Worm (Caenorhabditis elegans) whole organism, late embryonic: ENCODE results near the gene C17B7.12.

Experiments
- C38D4.7 ChIP-seq: fragments of 200-800 bp; sonication (Bioruptor generic); optimal IDR thresholded peaks from 2 replicates; lab custom pipeline; 2018; ENCODE audit warnings: mild to moderate bottlenecking, missing genetic modification characterization, moderate library complexity, missing compliant biosample characterization
- K02D7.2 ChIP-seq: sonication (generic microtip); optimal IDR thresholded peaks from 2 replicates; lab custom pipeline; 2017; ENCODE audit warnings: mild to moderate bottlenecking, missing genetic modification characterization, missing compliant biosample characterization
- Y22D7AL.16 ChIP-seq: sonication (generic microtip); optimal IDR thresholded peaks from 2 replicates; lab custom pipeline; 2016; ENCODE audit warnings: missing genetic modification characterization, missing compliant biosample characterization
- ama-1 ChIP-seq: fragments of 150-350 bp; optimal IDR thresholded peaks from 2 replicates; lab custom pipeline; 2014
- ceh-14 ChIP-seq: sonication (generic microtip); optimal IDR thresholded peaks from 2 replicates; lab custom pipeline; 2016; ENCODE audit warnings: missing genotype, missing genetic modification characterization, missing compliant biosample characterization
- ceh-18 ChIP-seq: sonication (generic microtip); optimal IDR thresholded peaks from 2 replicates; lab custom pipeline; 2016; ENCODE audit warnings: missing genetic modification characterization, missing compliant biosample characterization
- ceh-19 ChIP-seq: fragments of 200-800 bp; sonication (Bioruptor generic); optimal IDR thresholded peaks from 2 replicates; lab custom pipeline; 2018; ENCODE audit warnings: mild to moderate bottlenecking, missing genetic modification characterization, missing compliant biosample characterization
- ceh-2 ChIP-seq: sonication (generic microtip); optimal IDR thresholded peaks from 2 replicates; lab custom pipeline; 2016; ENCODE audit warnings: missing genotype, missing genetic modification characterization, missing compliant biosample characterization
- ceh-22 ChIP-seq: sonication (generic microtip); optimal IDR thresholded peaks from 2 replicates; lab custom pipeline; 2017; ENCODE audit warnings: missing biosample characterization, missing genetic modification characterization
- ceh-24 ChIP-seq: sonication (generic microtip); optimal IDR thresholded peaks from 2 replicates; lab custom pipeline; 2016; ENCODE audit warnings: mild to moderate bottlenecking, missing genetic modification characterization, missing compliant biosample characterization
- ceh-30 ChIP-seq: fragments of 150-350 bp; optimal IDR thresholded peaks from 2 replicates; lab custom pipeline; 2014; ENCODE audit warnings: missing biosample characterization, missing genetic modification characterization
- ceh-45 ChIP-seq: fragments of 200-800 bp; sonication (Bioruptor generic); IDR thresholded peaks from 2 replicates; pipeline ENCODE4 v1.3.6; 2022; ENCODE audit warnings: missing genetic modification reagents, missing genetic modification characterization, missing compliant biosample characterization
- ceh-6 ChIP-seq: fragments of 200-800 bp; sonication (Bioruptor generic); optimal IDR thresholded peaks from 2 replicates; lab custom pipeline; 2018; ENCODE audit warnings: mild to moderate bottlenecking, missing genetic modification characterization, missing compliant biosample characterization
- ceh-9 ChIP-seq: sonication (generic microtip); optimal IDR thresholded peaks from 2 replicates; lab custom pipeline; 2016; ENCODE audit warnings: mild to moderate bottlenecking, missing genetic modification characterization, inconsistent platforms, missing compliant biosample characterization
- che-1 ChIP-seq: sonication (generic microtip); optimal IDR thresholded peaks from 2 replicates; lab custom pipeline; 2016; ENCODE audit warnings: mild to moderate bottlenecking, missing genetic modification characterization, missing compliant biosample characterization
- dmd-4 ChIP-seq: sonication (generic microtip); optimal IDR thresholded peaks from 2 replicates; lab custom pipeline; 2016; ENCODE audit warnings: borderline replicate concordance, missing genetic modification characterization, missing compliant biosample characterization
- dve-1 ChIP-seq: sonication (generic microtip); optimal IDR thresholded peaks from 2 replicates; lab custom pipeline; 2017; ENCODE audit warnings: antibody characterized with exemption, mild to moderate bottlenecking, missing genetic modification characterization, missing compliant biosample characterization
- ets-4 ChIP-seq: sonication (generic microtip); optimal IDR thresholded peaks from 2 replicates; lab custom pipeline; 2016; ENCODE audit warnings: missing genetic modification characterization, missing compliant biosample characterization
- fkh-10 ChIP-seq: fragments of 150-350 bp; optimal IDR thresholded peaks from 2 replicates; lab custom pipeline; 2014; ENCODE audit warnings: missing biosample characterization, missing genetic modification reagents, missing genetic modification characterization
- gmeb-2 ChIP-seq: sonication (generic microtip); optimal IDR thresholded peaks from 2 replicates; lab custom pipeline; 2016; ENCODE audit warnings: missing genetic modification characterization, inconsistent platforms, missing compliant biosample characterization
- hlh-13 ChIP-seq: fragments of 200-800 bp; sonication (Bioruptor generic); optimal IDR thresholded peaks from 2 replicates; lab custom pipeline; 2018; ENCODE audit warnings: mild to moderate bottlenecking, missing genetic modification characterization, missing compliant biosample characterization
- hlh-15 ChIP-seq: sonication (generic microtip); optimal IDR thresholded peaks from 2 replicates; lab custom pipeline; 2016; ENCODE audit warnings: missing genetic modification characterization, missing compliant biosample characterization
- hlh-6 ChIP-seq: sonication (generic microtip); optimal IDR thresholded peaks from 2 replicates; lab custom pipeline; 2016; ENCODE audit warnings: missing genotype, missing genetic modification characterization, missing compliant biosample characterization
- hlh-8 ChIP-seq: sonication (generic microtip); optimal IDR thresholded peaks from 2 replicates; lab custom pipeline; 2016; ENCODE audit warnings: missing genotype, missing genetic modification characterization, missing compliant biosample characterization
- lin-11 ChIP-seq: fragments of 200-800 bp; sonication (Bioruptor generic); optimal IDR thresholded peaks from 2 replicates; lab custom pipeline; 2018; ENCODE audit warnings: mild to moderate bottlenecking, missing genetic modification characterization, missing compliant biosample characterization
- mec-3 ChIP-seq: sonication (generic microtip); optimal IDR thresholded peaks from 2 replicates; lab custom pipeline; 2016; ENCODE audit warnings: borderline replicate concordance, missing genetic modification characterization, missing compliant biosample characterization
- nfya-1 ChIP-seq: sonication (generic microtip); optimal IDR thresholded peaks from 2 replicates; lab custom pipeline; 2017; ENCODE audit warnings: missing genetic modification characterization, mild to moderate bottlenecking, missing compliant biosample characterization, antibody characterized with exemption, moderate library complexity
- nhr-11 ChIP-seq: fragments of 150-350 bp; optimal IDR thresholded peaks from 2 replicates; lab custom pipeline; 2014; ENCODE audit warnings: missing biosample characterization, missing genetic modification characterization
- nhr-232 ChIP-seq: sonication (generic microtip); optimal IDR thresholded peaks from 2 replicates; lab custom pipeline; 2016; ENCODE audit warnings: missing genetic modification characterization, missing compliant biosample characterization
- pax-1 ChIP-seq: fragments of 150-350 bp; optimal IDR thresholded peaks from 2 replicates; lab custom pipeline; 2014; ENCODE audit warnings: missing biosample characterization, missing genetic modification characterization
- pha-4 ChIP-seq: fragments of 150-350 bp; optimal IDR thresholded peaks from 2 replicates; lab custom pipeline; 2018; ENCODE audit warnings: missing biosample characterization, missing genetic modification reagents, missing genetic modification characterization
- pqm-1 ChIP-seq: sonication (generic microtip); optimal IDR thresholded peaks from 2 replicates; lab custom pipeline; 2016; ENCODE audit warnings: missing genetic modification characterization, missing compliant biosample characterization
- pros-1 ChIP-seq: fragments of 150-350 bp; optimal IDR thresholded peaks from 2 replicates; lab custom pipeline; 2014; ENCODE audit warnings: missing biosample characterization, missing genetic modification reagents, missing genetic modification characterization
- ref-2 ChIP-seq: sonication (generic microtip); optimal IDR thresholded peaks from 2 replicates; lab custom pipeline; 2016; ENCODE audit warnings: missing genetic modification characterization, missing compliant biosample characterization
- sox-4 ChIP-seq: sonication (generic microtip); optimal IDR thresholded peaks from 2 replicates; lab custom pipeline; 2017; ENCODE audit warnings: mild to moderate bottlenecking, missing genetic modification characterization, inconsistent platforms, missing compliant biosample characterization
- unc-42 ChIP-seq: sonication (generic microtip); optimal IDR thresholded peaks from 2 replicates; lab custom pipeline; 2016; ENCODE audit warnings: missing genotype, missing genetic modification characterization, missing compliant biosample characterization
- unc-86 ChIP-seq: sonication (generic microtip); optimal IDR thresholded peaks from 2 replicates; lab custom pipeline; 2016; ENCODE audit warnings: missing genetic modification characterization, missing compliant biosample characterization

Gene C17B7.12

DNA sequence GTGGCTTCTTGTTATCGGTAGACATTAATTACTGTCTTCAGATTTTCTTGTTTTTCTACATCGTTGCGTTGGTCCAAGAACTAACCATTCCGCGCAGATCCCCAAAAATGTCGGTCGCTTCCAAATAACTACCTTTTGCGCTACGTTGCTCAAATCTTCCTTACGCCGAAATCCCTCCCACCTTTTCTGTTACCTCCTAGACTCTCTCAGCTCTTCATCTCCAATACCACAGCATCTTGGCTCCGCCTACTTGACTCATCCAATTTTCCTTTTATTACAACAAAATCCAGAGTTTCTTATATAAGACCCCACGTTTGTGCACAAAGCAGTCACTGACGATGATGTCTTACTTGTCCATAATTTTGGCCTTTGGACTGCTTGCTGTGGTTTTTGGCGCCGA is at the start of gene C17B7.12:
Gene C17B7.12 (plus strand): TSS at position 301 of the 400 bp plus-strand sequence.
- TF ChIP-seq hlh-6 (tag; lab: Kevin White, UChicago), result no peak
- TF ChIP-seq Y22D7AL.16, result no peak
- TF ChIP-seq dmd-4, result no peak
- no peak for TF ChIP-seq dve-1
- no peak for TF ChIP-seq nfya-1 (tag; lab: Kevin White, UChicago)
- TF ChIP-seq ceh-30 (tag; lab: Kevin White, UChicago), result no peak
- TF ChIP-seq unc-42, result no peak
- TF ChIP-seq lin-11 (tag; lab: Kevin White, UChicago), result no peak
- TF ChIP-seq ets-4 (tag; lab: Kevin White, UChicago), result no peak
- no peak for TF ChIP-seq pros-1 (tag; lab: Kevin White, UChicago)
- TF ChIP-seq ceh-18 (tag; lab: Kevin White, UChicago), result no peak
- no peak for TF ChIP-seq mec-3 (tag; lab: Kevin White, UChicago)
- no peak for TF ChIP-seq ceh-24 (tag; lab: Kevin White, UChicago)

DNA sequence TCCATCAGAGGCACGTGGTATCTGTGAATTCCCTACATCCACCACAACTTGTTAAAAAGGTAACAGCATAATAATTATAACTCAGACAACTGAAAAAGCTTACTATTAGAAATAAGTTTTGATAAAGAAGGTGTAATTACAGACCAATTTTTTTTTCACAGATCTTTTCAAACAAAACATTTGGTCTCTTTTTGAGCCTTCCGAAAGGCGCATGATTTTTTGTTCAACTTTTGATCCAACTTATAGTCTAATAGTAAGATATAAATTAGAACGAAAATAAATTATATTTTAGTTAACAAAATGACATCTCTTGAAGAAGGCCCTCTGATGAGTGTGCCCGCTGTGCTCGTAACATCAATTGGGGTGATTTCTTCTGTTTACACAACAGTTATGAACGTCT is 44.9 kb upstream of the C17B7.12 start, which contains the start of gene srbc-3:
Gene srbc-3 (plus strand): TSS at position 301 of the 400 bp plus-strand sequence.
- TF ChIP-seq che-1 (no peak), pha-4 (tag; lab: Kevin White, UChicago) (no peak), nhr-11 (tag; lab: Kevin White, UChicago) (no peak), gmeb-2 (tag; lab: Kevin White, UChicago) (no peak), unc-42 (no peak), hlh-13 (GFP tag; lab: Kevin White, UChicago) (no peak), fkh-10 (no peak), dmd-4 (no peak), ceh-24 (tag; lab: Kevin White, UChicago) (no peak), pqm-1 (no peak), ceh-18 (tag; lab: Kevin White, UChicago) (no peak)

ce11 chrV:3312067-3312666 is 40.9 kb upstream of the C17B7.12 start, which contains the start of gene arrd-18:
TSS of gene arrd-18 (minus strand) at chrV:3312117.
- TF ChIP-seq nhr-11 (tag; lab: Kevin White, UChicago) (no peak), ceh-14 (tag; lab: Kevin White, UChicago) (peak; percentile 15)
- TF ChIP-seq, all 69 proteins: peak for 1

- peak; percentile 8 for TF ChIP-seq pax-1 (tag; lab: Kevin White, UChicago)
- TF ChIP-seq K02D7.2 (tag; lab: Kevin White, UChicago), result no peak
- no peak for TF ChIP-seq ceh-6 (GFP tag; lab: Kevin White, UChicago)
- no peak for TF ChIP-seq ceh-2 (tag; lab: Kevin White, UChicago)
Observed at ce11 chrV:3315308-3315707, 37.7 kb upstream of the C17B7.12 start, which contains the start of gene arrd-19. TSS of gene arrd-19 (minus strand) at chrV:3315516.

- no peak for TF ChIP-seq ceh-18 (tag; lab: Kevin White, UChicago)
- TF ChIP-seq nhr-232 (tag; lab: Kevin White, UChicago), result no peak
- no peak for TF ChIP-seq ceh-9 (tag; lab: Kevin White, UChicago)
- no peak for TF ChIP-seq ceh-30 (tag; lab: Kevin White, UChicago)
- TF ChIP-seq hlh-8 (tag; lab: Kevin White, UChicago), result no peak
- no peak for TF ChIP-seq C38D4.7 (GFP tag; lab: Kevin White, UChicago)
- no peak for TF ChIP-seq ama-1 (lab: Kevin White, UChicago)
- no peak for TF ChIP-seq K02D7.2 (tag; lab: Kevin White, UChicago)
- TF ChIP-seq ceh-22 (tag; lab: Kevin White, UChicago), result no peak
- no peak for TF ChIP-seq hlh-15
- no peak for TF ChIP-seq gmeb-2 (tag; lab: Kevin White, UChicago)
- TF ChIP-seq sox-4 (tag; lab: Kevin White, UChicago), result no peak
- TF ChIP-seq ceh-2 (tag; lab: Kevin White, UChicago), result no peak
- TF ChIP-seq dmd-4, result no peak
- no peak for TF ChIP-seq fkh-10
- TF ChIP-seq ceh-45 (GFP tag; lab: Robert Waterston, UW), result no peak
- TF ChIP-seq unc-86 (tag; lab: Kevin White, UChicago), result no peak
- no peak for TF ChIP-seq ceh-19 (GFP tag; lab: Kevin White, UChicago)
- TF ChIP-seq ref-2, result no peak
- no peak for TF ChIP-seq ets-4 (tag; lab: Kevin White, UChicago)
Observed at ce11 chrV:3316108-3316507, 36.9 kb upstream of the C17B7.12 start, which contains the start of gene F35F10.1. TSS of gene F35F10.1 (plus strand) at chrV:3316307.
